Fruit fly (Drosophila melanogaster) S2 (cell line): Measurements from ENCODE around the gene CG11162.

Source experiments
- CG8478 ChIP-seq: fragments of >200 bp; optimal IDR thresholded peaks from 2 replicates; lab custom pipeline; 2018
- CTCF ChIP-seq, 2 experiments: fragments of >200 bp; optimal IDR thresholded peaks; 2 replicates each; lab custom pipeline; 2018

DNA sequence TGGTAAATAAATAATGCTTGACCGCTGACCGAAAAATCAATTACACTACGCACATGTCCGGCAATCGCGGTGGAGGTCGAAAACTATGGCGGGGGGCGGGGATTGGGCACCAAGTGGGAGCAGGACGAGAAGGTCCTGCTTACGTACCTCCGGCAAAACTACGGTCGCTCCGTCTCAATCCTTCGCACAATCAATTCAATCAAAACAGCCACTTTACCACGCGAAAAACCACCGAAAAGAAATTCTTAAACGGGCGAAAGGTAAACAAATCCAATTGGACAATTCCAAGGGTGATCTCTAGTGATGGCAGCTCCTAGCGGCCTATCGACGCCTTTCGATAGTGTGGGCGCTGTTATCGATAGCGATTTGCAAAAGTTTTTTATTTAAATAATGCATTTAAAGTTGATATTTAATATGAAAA, 41.3 kb downstream of the CG11162 start, which contains the start of gene Nadsyn:
- no peak for TF ChIP-seq CG8478
- no peak for TF ChIP-seq CTCF (optimal IDR thresholded peaks at IDR 0.05; lab: Kevin White, UChicago)
